Fruit fly (Drosophila melanogaster): ENCODE measurements around the gene aay.

The aay gene

dm6 chr3L:9383345-9384075 lies 39.5 kb upstream of the aay start, which contains the start of gene Hsp27 (continued):
- TF ChIP-seq CG15479 (GFP tag; optimal IDR thresholded peaks at IDR 0.05) (no peak), CG2875 (GFP tag; optimal IDR thresholded peaks at IDR 0.05) (peak; percentile 99), D (optimal IDR thresholded peaks at IDR 0.05) (no peak), D (GFP tag; optimal IDR thresholded peaks at IDR 0.05) (peak; percentile 98), Adf1 (GFP tag; IDR thresholded peaks at IDR 0.05) (peak; percentile 87), eyg (GFP tag; optimal IDR thresholded peaks at IDR 0.05) (peak; percentile 92), Stat92E (GFP tag; optimal IDR thresholded peaks at IDR 0.05) (peak in 1 of 3 experiments; percentile 94), Camta (GFP tag; optimal IDR thresholded peaks at IDR 0.05) (peak; percentile 98), CG3281 (GFP tag; optimal IDR thresholded peaks at IDR 0.05) (peak; percentile 97), klu (GFP tag; IDR thresholded peaks at IDR 0.05) (peak; percentile 96), CG4707 (GFP tag; optimal IDR thresholded peaks at IDR 0.05) (peak; percentile 92), zfh2 (GFP tag; optimal IDR thresholded peaks at IDR 0.05) (peak; percentile 96), repo (GFP tag; optimal IDR thresholded peaks at IDR 0.05) (peak; percentile 89), Taf1 (GFP tag; IDR thresholded peaks at IDR 0.05) (peak; percentile 97), Mad (GFP tag; optimal IDR thresholded peaks at IDR 0.05) (peak; percentile 95), CG6254 (GFP tag; optimal IDR thresholded peaks at IDR 0.05) (peak; percentile 97), zfh1 (GFP tag; IDR thresholded peaks at IDR 0.05) (peak; percentile 99), sisA (GFP tag; IDR thresholded peaks at IDR 0.05) (peak; percentile 99), H2.0 (GFP tag; IDR thresholded peaks at IDR 0.05) (peak; percentile 98), unpg (GFP tag; optimal IDR thresholded peaks at IDR 0.05) (peak; percentile 99), CG15514 (GFP tag; optimal IDR thresholded peaks at IDR 0.05) (peak; percentile 93), CG31441 (GFP tag; IDR thresholded peaks at IDR 0.05) (peak; percentile 99), CG11696 (GFP tag; IDR thresholded peaks at IDR 0.05) (peak; percentile 93), lbe (GFP tag; optimal IDR thresholded peaks at IDR 0.05) (peak; percentile 99), CG12299 (tag; optimal IDR thresholded peaks at IDR 0.05) (peak; percentile 96), CG16863 (GFP tag; optimal IDR thresholded peaks at IDR 0.05) (peak; percentile 87), crc (GFP tag; optimal IDR thresholded peaks at IDR 0.05) (peak; percentile 92), twi (tag; optimal IDR thresholded peaks at IDR 0.05) (peak; percentile 89), sc (optimal IDR thresholded peaks at IDR 0.05) (no peak), sc (GFP tag; optimal IDR thresholded peaks at IDR 0.05) (peak; percentile 98), wdn (GFP tag; IDR thresholded peaks at IDR 0.05) (peak; percentile 96), Ssrp (tag; optimal IDR thresholded peaks at IDR 0.05) (peak; percentile 98), Antp (GFP tag; optimal IDR thresholded peaks at IDR 0.05) (peak; percentile 93), jigr1 (GFP tag; IDR thresholded peaks at IDR 0.05) (peak; percentile 98), ranshi (GFP tag; IDR thresholded peaks at IDR 0.05) (peak; percentile 99), CG14667 (GFP tag; IDR thresholded peaks at IDR 0.05) (peak; percentile 98), CG4424 (GFP tag; optimal IDR thresholded peaks at IDR 0.05) (peak; percentile 99), CG32532 (GFP tag; IDR thresholded peaks at IDR 0.05) (peak; percentile 99), mld (GFP tag; IDR thresholded peaks at IDR 0.05; ENCODE audit: partially characterized antibody) (no peak), insv (GFP tag; optimal IDR thresholded peaks at IDR 0.05) (peak in 1 of 2 experiments; percentile 27), CG11560 (tag; IDR thresholded peaks at IDR 0.05) (peak; percentile 88), croc (GFP tag; conservative IDR thresholded peaks at IDR 0.05) (peak; percentile 98), CG7357 (GFP tag; IDR thresholded peaks at IDR 0.05) (peak; percentile 96), Blimp-1 (GFP tag; optimal IDR thresholded peaks at IDR 0.05) (peak; percentile 98), grau (tag; optimal IDR thresholded peaks at IDR 0.05) (peak; percentile 97), gsb-n (tag; optimal IDR thresholded peaks at IDR 0.05) (peak; percentile 98), fru (optimal IDR thresholded peaks at IDR 0.05) (no peak), CG15696 (tag; optimal IDR thresholded peaks at IDR 0.05) (peak; percentile 79), ERR (GFP tag; optimal IDR thresholded peaks at IDR 0.05) (peak; percentile 89), cg (GFP tag; optimal IDR thresholded peaks at IDR 0.05) (peak; percentile 90), luna (GFP tag; optimal IDR thresholded peaks at IDR 0.05) (peak; percentile 60)

Measured in whole organism, embryonic.